Fruit fly (Drosophila melanogaster) whole organism, prepupa: ENCODE results near the gene RapGAP1.

Experiments used
- Blimp-1 ChIP-seq: fragments of 200-800 bp; sonication (Bioruptor generic); optimal IDR thresholded peaks from 3 replicates; lab custom pipeline; 2017; ENCODE audit warnings: missing biosample characterization, missing genetic modification characterization, mild to moderate bottlenecking, moderate library complexity, missing genetic modification reagents
- CG10631 ChIP-seq: fragments of 200-800 bp; sonication (Bioruptor generic); optimal IDR thresholded peaks from 2 replicates; lab custom pipeline; 2016; ENCODE audit warnings: missing biosample characterization, missing genetic modification characterization
- CG10669 ChIP-seq: fragments of 200-800 bp; sonication (Bioruptor generic); optimal IDR thresholded peaks from 3 replicates; lab custom pipeline; 2018; ENCODE audit warnings: missing biosample characterization, mild to moderate bottlenecking, missing genetic modification characterization, moderate library complexity
- CG11762 ChIP-seq: fragments of 200-800 bp; sonication (Bioruptor generic); optimal IDR thresholded peaks from 3 replicates; lab custom pipeline; 2016; ENCODE audit warnings: missing biosample characterization, missing genetic modification characterization; ENCODE audit not compliant: insufficient read depth
- CG11902 ChIP-seq: fragments of 200-800 bp; sonication (Bioruptor generic); optimal IDR thresholded peaks from 3 replicates; lab custom pipeline; 2016; ENCODE audit warnings: missing biosample characterization, missing genetic modification characterization
- CG15336 ChIP-seq: fragments of 200-800 bp; sonication (Bioruptor generic); IDR thresholded peaks from 2 replicates; pipeline ENCODE4 v1.3.6; 2022; ENCODE audit warnings: missing biosample characterization, missing genetic modification characterization
- CG1621 ChIP-seq: fragments of 200-800 bp; sonication (Bioruptor generic); optimal IDR thresholded peaks from 3 replicates; lab custom pipeline; 2018; ENCODE audit warnings: missing biosample characterization, mild to moderate bottlenecking, missing genetic modification characterization
- CG3032 ChIP-seq: fragments of 200-800 bp; optimal IDR thresholded peaks from 2 replicates; lab custom pipeline; 2019; ENCODE audit warnings: missing biosample characterization, mild to moderate bottlenecking, missing genetic modification characterization, moderate library complexity
- CG34406 ChIP-seq: fragments of 200-800 bp; sonication (Bioruptor generic); optimal IDR thresholded peaks from 3 replicates; lab custom pipeline; 2016; ENCODE audit warnings: missing biosample characterization, missing genetic modification characterization
- CG6163 ChIP-seq: fragments of 200-800 bp; sonication (Bioruptor generic); IDR thresholded peaks from 3 replicates; pipeline ENCODE4 v1.3.6; 2022; ENCODE audit warnings: missing biosample characterization, missing genetic modification characterization
- CG6276 ChIP-seq: fragments of 200-800 bp; sonication (Bioruptor generic); optimal IDR thresholded peaks from 2 replicates; lab custom pipeline; 2017; ENCODE audit warnings: missing biosample characterization, mild to moderate bottlenecking, missing genetic modification characterization
- CG6792 ChIP-seq: fragments of 200-800 bp; sonication (Bioruptor generic); optimal IDR thresholded peaks from 3 replicates; lab custom pipeline; 2016; ENCODE audit warnings: missing biosample characterization, missing genetic modification characterization
- CG6808 ChIP-seq: fragments of 200-800 bp; sonication (Bioruptor generic); optimal IDR thresholded peaks from 3 replicates; lab custom pipeline; 2017; ENCODE audit warnings: missing biosample characterization, missing genetic modification characterization, mild to moderate bottlenecking, moderate library complexity, missing genetic modification reagents
- CG8119 ChIP-seq: fragments of 200-800 bp; sonication (Bioruptor generic); IDR thresholded peaks from 3 replicates; pipeline ENCODE4 v1.3.6; 2022; ENCODE audit warnings: missing biosample characterization, missing genetic modification characterization
- CG9139 ChIP-seq: fragments of 200-800 bp; sonication (Bioruptor generic); optimal IDR thresholded peaks from 3 replicates; lab custom pipeline; 2017; ENCODE audit warnings: missing biosample characterization, mild to moderate bottlenecking, missing genetic modification characterization
- Eip75B ChIP-seq: fragments of 200-800 bp; sonication (Bioruptor generic); optimal IDR thresholded peaks from 3 replicates; lab custom pipeline; 2016; ENCODE audit warnings: missing biosample characterization, missing genetic modification characterization
- Eip78C ChIP-seq: fragments of 200-800 bp; sonication (Bioruptor generic); peaks from one replicate; lab custom pipeline; 2016; ENCODE audit warnings: missing biosample characterization, missing genetic modification characterization
- Eip93F ChIP-seq: fragments of 200-800 bp; sonication (Bioruptor generic); optimal IDR thresholded peaks from 2 replicates; lab custom pipeline; 2016; ENCODE audit warnings: missing biosample characterization, mild to moderate bottlenecking, missing genetic modification characterization
- Ets96B ChIP-seq: fragments of 200-800 bp; optimal IDR thresholded peaks from 2 replicates; lab custom pipeline; 2019; ENCODE audit warnings: missing biosample characterization, mild to moderate bottlenecking, missing genetic modification characterization, moderate library complexity
- Gug ChIP-seq: fragments of 200-800 bp; sonication (Bioruptor generic); IDR thresholded peaks from 2 replicates; pipeline ENCODE4 v1.3.6; 2022; ENCODE audit warnings: missing biosample characterization, missing genetic modification characterization
- Hr38 ChIP-seq: sonication (Bioruptor generic); optimal IDR thresholded peaks from 2 replicates; lab custom pipeline; 2016; ENCODE audit warnings: missing biosample characterization, missing genetic modification characterization
- Hr4 ChIP-seq: fragments of 200-800 bp; sonication (Bioruptor generic); optimal IDR thresholded peaks from 3 replicates; lab custom pipeline; 2016; ENCODE audit warnings: missing biosample characterization, missing genetic modification characterization
- OdsH ChIP-seq: fragments of 200-800 bp; sonication (Bioruptor generic); optimal IDR thresholded peaks from 3 replicates; lab custom pipeline; 2016; ENCODE audit warnings: missing biosample characterization, missing genetic modification characterization
- Sox102F ChIP-seq: fragments of 200-800 bp; sonication (Bioruptor generic); optimal IDR thresholded peaks from 2 replicates; lab custom pipeline; 2016; ENCODE audit warnings: missing biosample characterization, mild to moderate bottlenecking, missing genetic modification characterization
- Sox14 ChIP-seq: fragments of 200-800 bp; sonication (Bioruptor generic); optimal IDR thresholded peaks from 3 replicates; lab custom pipeline; 2016; ENCODE audit warnings: missing biosample characterization, missing genetic modification characterization
- acj6 ChIP-seq: fragments of 200-800 bp; sonication (Bioruptor generic); optimal IDR thresholded peaks from 3 replicates; lab custom pipeline; 2016; ENCODE audit warnings: missing biosample characterization, missing genetic modification characterization
- eg ChIP-seq: fragments of 200-800 bp; sonication (Bioruptor generic); IDR thresholded peaks from 3 replicates; pipeline ENCODE4 v1.3.6; 2022; ENCODE audit warnings: missing biosample characterization, missing genetic modification characterization
- esn ChIP-seq: fragments of 200-800 bp; sonication (Bioruptor generic); optimal IDR thresholded peaks from 2 replicates; lab custom pipeline; 2016; ENCODE audit warnings: missing biosample characterization, mild to moderate bottlenecking, missing genetic modification characterization, moderate library complexity
- fd59A ChIP-seq: fragments of 200-800 bp; sonication (Bioruptor generic); optimal IDR thresholded peaks from 2 replicates; lab custom pipeline; 2017; ENCODE audit warnings: missing biosample characterization, mild to moderate bottlenecking, missing genetic modification characterization, missing genetic modification reagents
- fd85E ChIP-seq: fragments of 200-800 bp; sonication (Bioruptor generic); optimal IDR thresholded peaks from 3 replicates; lab custom pipeline; 2016; ENCODE audit warnings: missing biosample characterization, missing genetic modification characterization
- fkh ChIP-seq: fragments of 200-800 bp; sonication (Bioruptor generic); optimal IDR thresholded peaks from 3 replicates; lab custom pipeline; 2017; ENCODE audit warnings: missing biosample characterization, mild to moderate bottlenecking, missing genetic modification characterization, moderate library complexity
- net ChIP-seq: fragments of 200-800 bp; sonication (Bioruptor generic); optimal IDR thresholded peaks from 3 replicates; lab custom pipeline; 2016; ENCODE audit warnings: missing biosample characterization, missing genetic modification characterization
- pdm3 ChIP-seq: fragments of 200-800 bp; sonication (Bioruptor generic); optimal IDR thresholded peaks from 3 replicates; lab custom pipeline; 2016; ENCODE audit warnings: missing biosample characterization, missing genetic modification characterization
- spab ChIP-seq: fragments of 200-800 bp; sonication (Bioruptor generic); optimal IDR thresholded peaks from 2 replicates; lab custom pipeline; 2017; ENCODE audit warnings: missing biosample characterization, mild to moderate bottlenecking, missing genetic modification characterization, missing genetic modification reagents
- ss ChIP-seq, 2 experiments: fragments of 200-800 bp; sonication (Bioruptor generic); optimal IDR thresholded peaks; 2 replicates in 1 of 2; 3 replicates in 1 of 2; lab custom pipeline; 2017 to 2018; ENCODE audit warnings: mild to moderate bottlenecking in 2 of 2, missing biosample characterization in 2 of 2, missing genetic modification characterization in 2 of 2, moderate library complexity in 1 of 2
- topi ChIP-seq: fragments of 200-800 bp; sonication (Bioruptor generic); optimal IDR thresholded peaks from 3 replicates; lab custom pipeline; 2016; ENCODE audit warnings: missing biosample characterization, missing genetic modification characterization

RapGAP1 gene

dm6 chr2L:7512860-7513259, 65.9 kb downstream of the RapGAP1 start (continued):
- peak; percentile 40 for TF ChIP-seq CG10631 (GFP tag; lab: Kevin White, UChicago)
- TF ChIP-seq CG11762 (GFP tag; lab: Kevin White, UChicago) = peak; percentile 68
- no peak for TF ChIP-seq CG1621 (tag; lab: Kevin White, UChicago)
- TF ChIP-seq OdsH (GFP tag; lab: Kevin White, UChicago) = peak; percentile 69
- peak; percentile 48 for TF ChIP-seq topi (GFP tag; lab: Kevin White, UChicago)
- peak; percentile 68 for TF ChIP-seq Eip75B
- peak; percentile 58 for TF ChIP-seq acj6
- TF ChIP-seq fd59A (GFP tag; lab: Kevin White, UChicago) = peak; percentile 20
- TF ChIP-seq CG6276 (GFP tag; lab: Kevin White, UChicago) = peak; percentile 55
- peak; percentile 56 for TF ChIP-seq spab
- peak; percentile 90 for TF ChIP-seq Eip78C (GFP tag; lab: Kevin White, UChicago)
- TF ChIP-seq esn (GFP tag; lab: Kevin White, UChicago) = peak; percentile 75
- peak; percentile 48; the same call in 1 of the 2 replicates for TF ChIP-seq Gug (GFP tag; lab: Robert Waterston, UW)
- peak; percentile 62 for TF ChIP-seq CG34406 (GFP tag; lab: Kevin White, UChicago)
- peak; percentile 65; the same call in 2 of the 3 replicates for TF ChIP-seq CG8119 (GFP tag; lab: Robert Waterston, UW)
- peak; percentile 29 for TF ChIP-seq CG11902 (GFP tag; lab: Kevin White, UChicago)
- TF ChIP-seq Sox14 (GFP tag; lab: Kevin White, UChicago) = peak; percentile 62

- TF ChIP-seq CG1621 (tag; lab: Kevin White, UChicago) = no peak
- 0 out of 3 replicates have a peak, but pooled peaks have one; percentile 19 for TF ChIP-seq CG6163 (GFP tag; lab: Robert Waterston, UW)
- TF ChIP-seq eg (GFP tag; lab: Robert Waterston, UW) = no peak
- TF ChIP-seq Sox14 (GFP tag; lab: Kevin White, UChicago) = no peak
- no peak for TF ChIP-seq net
- TF ChIP-seq fkh = peak; percentile 29
- TF ChIP-seq CG15336 (GFP tag; lab: Robert Waterston, UW) = 0 out of 2 replicates have a peak, but pooled peaks have one; percentile 10
- TF ChIP-seq Sox102F (GFP tag; lab: Kevin White, UChicago) = no peak
Observed at dm6 chr2L:7508867-7509266, 69.9 kb downstream of the RapGAP1 start.

- TF ChIP-seq CG10669 (GFP tag; lab: Kevin White, UChicago) (no peak), Eip93F (GFP tag; lab: Kevin White, UChicago) (no peak), ss (GFP tag; optimal IDR thresholded peaks at IDR 0.05; lab: Kevin White, UChicago) (peak in 1 of 2 experiments; percentile 72), Eip78C (GFP tag; lab: Kevin White, UChicago) (peak; percentile 23)
Observed at dm6 chr2L:7508463-7508862, 70.3 kb downstream of the RapGAP1 start.

- TF ChIP-seq net (peak; percentile 37), CG9139 (GFP tag; lab: Kevin White, UChicago) (no peak)
Observed at dm6 chr2L:7507447-7507846, 71.3 kb downstream of the RapGAP1 start.

- TF ChIP-seq spab (peak; percentile 25), CG15336 (GFP tag; lab: Robert Waterston, UW) (0 out of 2 replicates have a peak, but pooled peaks have one; percentile 16), CG9139 (GFP tag; lab: Kevin White, UChicago) (no peak), Hr4 (GFP tag; lab: Kevin White, UChicago) (no peak), CG6808 (GFP tag; lab: Kevin White, UChicago) (peak; percentile 15), CG3032 (peak; percentile 7), CG1621 (tag; lab: Kevin White, UChicago) (no peak), CG10669 (GFP tag; lab: Kevin White, UChicago) (peak; percentile 13), Eip78C (GFP tag; lab: Kevin White, UChicago) (peak; percentile 46)
Observed at dm6 chr2L:7505976-7506375, 72.8 kb downstream of the RapGAP1 start.

- TF ChIP-seq Hr38 (no peak), esn (GFP tag; lab: Kevin White, UChicago) (no peak), CG6276 (GFP tag; lab: Kevin White, UChicago) (no peak), CG6792 (GFP tag; lab: Kevin White, UChicago) (no peak), ss (GFP tag; optimal IDR thresholded peaks at IDR 0.05; lab: Kevin White, UChicago) (no peak), pdm3 (GFP tag; lab: Kevin White, UChicago) (no peak), fd85E (GFP tag; lab: Kevin White, UChicago) (no peak), Blimp-1 (no peak), CG10669 (GFP tag; lab: Kevin White, UChicago) (no peak), CG1621 (tag; lab: Kevin White, UChicago) (no peak), Ets96B (tag; lab: Kevin White, UChicago) (no peak), Eip75B (no peak), topi (GFP tag; lab: Kevin White, UChicago) (no peak), Sox14 (GFP tag; lab: Kevin White, UChicago) (no peak)
Observed at dm6 chr2L:7504529-7504928, 74.3 kb downstream of the RapGAP1 start.
